Fruit fly (Drosophila melanogaster) S2 (cell line): ENCODE measurements around the gene CG43402.

Experiments used
- CG8478 ChIP-seq: fragments of >200 bp; optimal IDR thresholded peaks from 2 replicates; lab custom pipeline; 2018
- CTCF ChIP-seq, 2 experiments: fragments of >200 bp; optimal IDR thresholded peaks; 2 replicates each; lab custom pipeline; 2018

The CG43402 gene

DNA sequence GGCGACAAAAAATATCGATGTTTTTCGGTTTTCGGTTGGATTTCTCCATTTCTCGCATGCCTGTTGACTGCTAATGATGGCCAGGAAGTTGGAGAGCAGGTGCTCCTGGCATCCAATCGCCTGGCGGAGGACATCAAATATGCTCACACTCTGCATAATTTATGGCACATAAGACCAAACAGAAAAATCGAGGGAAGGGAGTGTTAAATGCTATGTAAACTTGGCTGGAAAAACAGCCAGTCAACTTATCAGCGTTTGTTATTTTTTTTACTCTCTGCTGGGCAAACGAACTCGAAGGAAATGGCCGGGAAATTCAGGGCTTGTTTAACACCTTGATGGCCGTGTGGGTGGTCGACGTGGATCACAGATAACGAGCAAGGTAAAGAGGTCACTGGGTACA, 5.8 kb downstream of the CG43402 start:
- TF ChIP-seq CTCF (optimal IDR thresholded peaks at IDR 0.05; lab: Kevin White, UChicago) (no peak), CG8478 (lab: Kevin White, UChicago) (no peak)

DNA sequence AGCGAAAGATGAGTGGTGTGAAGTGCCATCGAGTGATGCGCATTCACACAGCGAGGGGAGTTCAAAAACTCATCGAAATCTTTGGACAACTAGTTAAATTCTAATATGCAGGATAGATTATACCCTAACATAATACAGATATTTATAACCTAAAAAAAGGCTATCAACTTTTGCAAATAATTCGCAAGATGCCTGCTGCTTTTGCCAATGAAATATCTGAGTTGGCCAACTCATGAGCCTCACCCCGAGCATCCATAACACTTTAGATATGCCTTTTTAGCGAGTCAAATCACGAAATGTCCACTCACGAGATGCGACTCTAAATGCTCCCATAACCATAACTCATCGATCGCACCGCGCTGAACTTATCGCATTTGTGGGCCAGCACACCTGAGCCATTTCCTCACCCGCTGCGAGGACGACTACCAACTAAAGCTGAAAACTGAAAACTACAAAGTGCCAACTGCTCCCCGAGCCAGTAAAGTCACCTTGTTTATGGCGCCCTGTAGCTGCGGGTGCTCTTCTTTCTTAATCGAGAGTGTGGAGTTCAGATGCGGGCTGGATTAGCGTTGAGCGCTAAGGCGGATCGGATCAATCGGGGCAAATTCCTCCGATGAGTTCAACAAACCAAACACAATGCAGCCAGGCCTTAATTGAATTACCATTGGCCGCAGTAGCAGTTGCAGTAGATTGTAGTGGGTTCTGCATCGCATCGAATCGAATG, 7.5 kb downstream of the CG43402 start:
- no peak for TF ChIP-seq CG8478 (lab: Kevin White, UChicago)
- no peak for TF ChIP-seq CTCF (optimal IDR thresholded peaks at IDR 0.05; lab: Kevin White, UChicago)

DNA sequence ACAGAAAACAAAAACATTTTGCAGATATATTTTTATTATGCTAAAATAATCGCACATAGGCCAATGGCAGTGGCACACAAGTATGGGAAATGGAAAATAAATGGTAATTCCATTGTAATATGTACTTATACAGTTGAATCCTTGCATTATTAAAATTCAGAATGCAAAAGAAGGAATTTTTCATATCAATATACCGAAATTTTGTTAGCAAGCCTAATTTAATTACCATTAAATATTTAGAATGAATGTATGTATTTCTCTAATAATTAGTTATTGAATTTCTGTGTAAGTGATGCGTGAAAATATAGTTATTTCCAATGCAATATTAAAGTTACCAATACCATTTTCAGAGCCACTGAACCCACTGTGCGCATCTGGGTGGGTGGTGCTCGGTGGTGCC, 13.1 kb downstream of the CG43402 start:
- TF ChIP-seq CTCF (optimal IDR thresholded peaks at IDR 0.05; lab: Kevin White, UChicago) (no peak), CG8478 (lab: Kevin White, UChicago) (no peak)

DNA sequence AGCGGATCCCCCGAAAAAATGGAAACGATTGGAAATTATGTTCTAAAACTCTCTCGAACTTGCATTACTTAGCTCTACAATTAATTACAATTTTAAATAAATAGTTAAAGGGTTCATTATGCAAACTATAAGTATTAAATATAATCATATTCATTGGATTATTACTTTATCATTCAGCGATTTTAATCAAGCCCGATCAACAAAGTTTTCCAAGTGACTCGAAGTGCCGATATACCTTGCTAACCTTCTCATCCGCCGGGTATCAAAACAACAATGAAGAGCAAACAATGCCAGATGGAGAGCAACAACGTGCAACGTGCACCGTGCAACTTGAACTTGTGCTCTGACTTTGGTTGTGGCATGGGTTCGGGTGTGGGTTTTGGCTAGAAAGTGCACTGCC, 13.9 kb downstream of the CG43402 start:
- TF ChIP-seq CG8478 (lab: Kevin White, UChicago) (no peak), CTCF (optimal IDR thresholded peaks at IDR 0.05; lab: Kevin White, UChicago) (no peak)

DNA sequence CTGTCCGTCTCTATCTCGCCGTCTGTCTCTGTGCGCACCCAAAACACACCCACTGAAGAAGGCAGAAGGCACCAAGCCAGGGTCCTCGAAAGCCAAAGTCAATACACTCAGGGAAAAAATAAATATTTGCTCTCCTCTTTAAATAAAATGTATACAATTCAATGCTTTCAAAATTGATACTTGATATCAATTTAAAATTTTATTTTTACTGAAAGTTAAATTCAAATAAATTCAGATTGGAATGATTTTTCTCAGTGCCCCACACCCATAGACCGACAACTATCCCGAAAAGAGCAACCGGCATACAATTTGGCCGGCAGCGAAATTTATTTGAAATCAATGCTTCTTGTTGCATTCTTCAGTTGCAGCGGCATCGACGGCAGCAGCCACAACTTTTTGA, 14.4 kb downstream of the CG43402 start:
- TF ChIP-seq CTCF (optimal IDR thresholded peaks at IDR 0.05; lab: Kevin White, UChicago) (no peak), CG8478 (lab: Kevin White, UChicago) (no peak)

DNA sequence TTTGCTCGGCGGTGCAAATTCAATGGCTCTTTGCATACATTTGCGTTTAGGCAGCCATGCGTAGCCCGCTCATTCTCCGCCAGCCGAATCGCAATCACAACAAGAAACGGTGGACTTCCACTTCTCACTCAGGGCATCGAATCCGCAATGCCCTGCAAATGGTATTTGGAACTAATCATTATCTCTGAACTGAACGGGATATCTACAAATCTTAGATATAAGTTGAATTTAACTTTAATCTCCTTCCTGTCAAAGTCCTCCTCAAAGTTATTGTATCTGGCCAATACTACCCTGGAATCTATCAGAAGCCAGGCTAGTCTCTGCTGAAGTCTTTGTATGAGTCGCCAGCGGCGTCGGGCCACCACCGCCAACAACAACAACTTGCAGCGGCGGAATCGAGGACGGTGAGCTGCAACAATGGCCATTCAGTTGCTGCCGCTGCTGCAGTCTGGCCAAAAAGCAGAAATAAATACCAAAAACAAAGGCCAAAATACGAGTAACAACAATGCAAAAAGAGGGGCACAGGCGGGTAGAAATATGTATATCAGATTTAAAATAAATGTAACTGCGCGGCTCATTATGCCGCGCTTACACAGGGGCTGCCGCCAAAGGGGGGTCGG, 16.3 kb downstream of the CG43402 start:
- no peak for TF ChIP-seq CG8478 (lab: Kevin White, UChicago)
- no peak for TF ChIP-seq CTCF (optimal IDR thresholded peaks at IDR 0.05; lab: Kevin White, UChicago)

DNA sequence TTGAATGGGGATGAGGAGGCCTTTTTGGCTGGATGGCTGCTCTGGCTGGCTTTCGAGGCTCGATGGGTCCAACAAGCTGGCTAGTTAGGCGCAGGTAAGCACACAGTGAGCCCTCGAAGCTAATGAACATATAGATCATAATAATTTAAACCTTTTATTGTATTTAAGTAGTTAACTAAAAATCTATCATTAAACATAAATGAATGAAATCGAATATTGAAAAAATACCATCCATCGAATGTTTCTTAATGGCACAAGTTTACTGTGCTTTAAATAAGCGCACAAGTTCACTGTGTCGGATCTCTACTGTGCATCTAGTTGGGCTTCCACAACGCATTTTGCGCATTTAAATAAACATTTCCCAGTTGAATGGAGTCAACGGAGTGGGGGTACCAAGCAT, 16.9 kb downstream of the CG43402 start:
- TF ChIP-seq CG8478 (lab: Kevin White, UChicago) (no peak), CTCF (optimal IDR thresholded peaks at IDR 0.05; lab: Kevin White, UChicago) (no peak)

DNA sequence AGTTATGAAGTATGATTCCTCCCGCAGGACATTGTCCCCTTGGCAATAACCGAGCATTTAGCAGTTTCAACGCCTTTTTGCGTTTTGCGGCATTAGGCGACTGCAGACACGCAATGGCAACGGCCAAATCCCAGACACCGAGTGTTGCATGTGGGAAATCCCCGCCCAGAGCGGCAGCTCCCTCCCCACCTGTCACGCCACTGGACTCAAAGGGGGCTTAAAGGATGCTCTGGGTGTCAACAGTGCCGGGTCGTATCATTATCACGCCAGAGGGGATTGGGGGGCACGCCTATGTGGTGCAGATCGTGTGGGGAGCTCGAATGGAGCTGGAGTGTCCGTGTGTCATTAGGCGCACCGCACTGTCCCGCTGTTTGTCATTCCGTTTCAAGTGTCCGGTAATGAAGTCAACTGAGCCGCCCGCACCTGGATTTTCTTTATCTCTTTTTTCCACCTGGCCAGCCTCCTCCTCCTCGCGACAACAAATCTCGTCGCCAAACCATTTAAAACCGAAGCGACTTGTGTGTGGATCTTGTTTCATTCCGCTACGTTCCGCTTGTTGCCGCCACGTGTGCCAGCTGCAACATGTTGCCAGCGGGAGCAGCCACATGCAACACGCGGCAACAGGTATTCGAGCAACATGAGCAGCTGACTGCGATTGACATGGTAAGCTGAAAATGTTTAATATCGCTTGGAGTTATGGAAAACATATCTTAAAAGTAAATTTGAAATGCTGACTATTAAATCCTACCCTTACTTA, 18.2 kb downstream of the CG43402 start:
- TF ChIP-seq CG8478 (lab: Kevin White, UChicago) = no peak
- no peak for TF ChIP-seq CTCF (optimal IDR thresholded peaks at IDR 0.05; lab: Kevin White, UChicago)

DNA sequence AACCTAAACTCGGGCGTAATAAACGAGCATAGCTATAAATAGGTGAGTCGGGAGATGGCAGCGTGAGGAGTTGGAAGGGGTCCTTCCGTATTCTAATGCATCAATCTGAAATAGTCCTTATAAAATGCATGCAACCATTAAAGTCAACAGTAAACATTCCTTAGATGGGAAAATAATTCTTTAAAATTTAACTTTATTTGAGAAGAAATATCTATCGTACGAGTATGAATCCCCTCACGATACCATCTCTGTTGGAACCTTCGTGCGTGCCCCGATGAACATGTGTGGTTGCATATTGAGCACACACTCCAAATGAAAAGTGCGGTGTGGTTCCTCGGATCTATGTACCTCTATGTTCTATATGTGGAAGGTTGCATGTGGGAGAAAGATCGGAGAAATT, 19.7 kb downstream of the CG43402 start:
- TF ChIP-seq CTCF (optimal IDR thresholded peaks at IDR 0.05; lab: Kevin White, UChicago) (no peak), CG8478 (lab: Kevin White, UChicago) (no peak)

DNA sequence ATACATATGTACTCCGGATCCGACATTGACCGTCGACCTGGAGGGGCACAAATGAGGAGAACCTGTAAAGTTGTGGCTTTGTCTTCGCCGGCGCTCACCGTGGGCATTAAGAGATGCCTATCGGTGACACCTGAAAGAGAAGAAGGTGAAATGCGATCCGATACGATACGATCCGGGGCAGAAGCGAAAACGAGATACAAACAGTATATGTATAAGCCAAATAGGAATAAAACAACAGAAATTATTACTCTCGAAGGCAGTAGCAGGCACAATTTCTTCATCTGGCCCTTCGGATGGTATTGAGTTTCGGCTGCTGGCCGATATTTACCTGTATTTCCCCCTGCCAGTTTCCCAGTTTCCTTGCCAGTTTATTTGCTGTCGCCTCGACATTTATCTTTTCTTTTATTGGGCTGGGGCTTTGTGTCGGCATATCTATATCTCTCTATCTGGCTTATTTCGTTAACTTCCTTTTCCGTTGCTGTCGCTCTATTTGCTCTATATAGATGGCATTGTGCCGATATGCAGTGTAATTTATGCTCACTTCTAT, 21.0 kb downstream of the CG43402 start:
- TF ChIP-seq CTCF (optimal IDR thresholded peaks at IDR 0.05; lab: Kevin White, UChicago) (no peak), CG8478 (lab: Kevin White, UChicago) (no peak)

DNA sequence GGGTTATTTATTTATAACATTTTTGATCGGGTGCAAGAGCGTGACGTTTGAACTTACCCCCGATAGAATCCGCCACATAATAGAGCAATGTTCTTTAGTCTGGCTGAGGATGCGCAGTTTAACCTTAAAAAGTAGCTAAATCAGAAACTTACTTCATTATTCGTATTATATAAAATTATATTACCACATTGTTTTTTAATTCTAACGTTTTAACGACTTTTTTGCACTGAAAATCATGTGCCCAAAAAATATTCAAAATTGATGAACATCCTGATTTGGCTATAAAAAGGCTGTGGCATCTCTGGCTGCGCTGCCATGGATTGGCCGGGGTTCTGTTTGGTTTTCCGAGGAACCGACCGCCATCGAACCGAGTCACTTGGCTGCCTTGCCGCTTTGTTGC, 27.6 kb downstream of the CG43402 start:
- TF ChIP-seq CTCF (optimal IDR thresholded peaks at IDR 0.05; lab: Kevin White, UChicago) (no peak), CG8478 (lab: Kevin White, UChicago) (no peak)

DNA sequence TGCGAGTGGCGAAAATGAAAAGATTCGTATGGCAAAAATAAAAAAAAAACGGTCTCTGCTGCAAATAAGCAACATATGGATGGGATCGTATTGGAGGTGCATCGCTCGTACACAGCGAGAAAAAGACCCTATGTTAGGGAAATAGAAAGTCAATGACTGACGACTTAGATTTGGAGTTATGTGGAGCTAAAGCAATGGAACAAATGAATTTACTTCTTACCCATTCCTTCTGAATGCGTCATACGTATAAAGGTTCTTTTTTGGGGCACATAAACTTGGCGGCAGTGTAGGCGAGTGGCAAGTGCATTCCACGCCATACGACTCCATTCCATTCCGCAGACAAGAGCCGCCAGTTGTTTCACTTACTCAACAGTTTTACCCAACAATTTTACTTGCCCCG, 28.3 kb downstream of the CG43402 start:
- no peak for TF ChIP-seq CG8478 (lab: Kevin White, UChicago)
- no peak for TF ChIP-seq CTCF (optimal IDR thresholded peaks at IDR 0.05; lab: Kevin White, UChicago)

DNA sequence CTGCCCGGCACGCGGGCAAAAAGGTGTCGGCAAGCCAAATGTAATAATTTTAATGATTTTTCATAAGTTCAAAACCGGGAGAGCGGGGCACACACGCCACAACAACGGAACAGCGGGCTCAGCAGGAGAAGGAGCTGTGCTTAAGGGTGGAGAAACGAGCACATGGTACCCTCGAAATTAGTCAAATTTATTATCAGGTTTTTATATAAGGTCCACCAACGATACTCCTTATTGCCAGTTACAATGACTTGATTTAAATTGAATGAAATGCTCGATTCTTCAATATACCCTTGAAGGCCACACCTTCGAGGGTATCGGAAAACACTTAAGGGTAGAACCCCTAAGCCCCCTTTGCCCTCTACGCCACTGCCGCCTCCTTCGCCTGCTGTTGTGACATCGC, 31.0 kb downstream of the CG43402 start:
- TF ChIP-seq CG8478 (lab: Kevin White, UChicago) = no peak
- TF ChIP-seq CTCF (optimal IDR thresholded peaks at IDR 0.05; lab: Kevin White, UChicago) = no peak

DNA sequence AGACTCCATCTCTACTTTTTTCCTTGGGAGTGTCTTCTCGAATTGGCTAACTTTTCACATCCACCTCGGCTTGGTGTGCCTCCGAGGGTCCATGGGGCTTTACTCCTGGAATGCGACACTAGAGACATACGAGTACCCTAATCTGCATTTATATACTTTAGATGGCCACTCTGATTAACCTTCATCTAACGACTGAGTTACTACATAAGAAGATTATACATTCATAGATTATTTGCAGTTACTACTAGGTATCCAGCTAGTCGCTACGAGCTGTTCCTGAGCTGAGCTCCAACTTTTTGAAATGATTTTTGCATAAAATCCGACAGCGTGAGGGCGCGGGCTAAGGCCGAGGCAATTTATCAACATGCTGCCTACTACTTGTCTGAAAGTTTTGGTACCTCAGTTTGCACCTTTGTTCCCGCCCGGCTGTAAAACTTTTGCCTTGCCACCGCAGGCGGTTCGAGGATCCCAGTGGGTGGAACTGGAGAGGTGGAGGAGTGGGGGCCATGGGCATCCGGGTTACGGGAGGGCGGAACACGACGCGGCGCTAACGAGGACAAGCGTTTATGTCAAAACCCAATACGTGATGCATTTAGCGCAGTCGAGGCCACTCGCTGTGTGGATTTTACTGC, 34.6 kb downstream of the CG43402 start:
- TF ChIP-seq CG8478 (lab: Kevin White, UChicago) = no peak
- no peak for TF ChIP-seq CTCF (optimal IDR thresholded peaks at IDR 0.05; lab: Kevin White, UChicago)
